Fruit fly (Drosophila melanogaster): ENCODE measurements around the gene mew.

The mew gene

DNA sequence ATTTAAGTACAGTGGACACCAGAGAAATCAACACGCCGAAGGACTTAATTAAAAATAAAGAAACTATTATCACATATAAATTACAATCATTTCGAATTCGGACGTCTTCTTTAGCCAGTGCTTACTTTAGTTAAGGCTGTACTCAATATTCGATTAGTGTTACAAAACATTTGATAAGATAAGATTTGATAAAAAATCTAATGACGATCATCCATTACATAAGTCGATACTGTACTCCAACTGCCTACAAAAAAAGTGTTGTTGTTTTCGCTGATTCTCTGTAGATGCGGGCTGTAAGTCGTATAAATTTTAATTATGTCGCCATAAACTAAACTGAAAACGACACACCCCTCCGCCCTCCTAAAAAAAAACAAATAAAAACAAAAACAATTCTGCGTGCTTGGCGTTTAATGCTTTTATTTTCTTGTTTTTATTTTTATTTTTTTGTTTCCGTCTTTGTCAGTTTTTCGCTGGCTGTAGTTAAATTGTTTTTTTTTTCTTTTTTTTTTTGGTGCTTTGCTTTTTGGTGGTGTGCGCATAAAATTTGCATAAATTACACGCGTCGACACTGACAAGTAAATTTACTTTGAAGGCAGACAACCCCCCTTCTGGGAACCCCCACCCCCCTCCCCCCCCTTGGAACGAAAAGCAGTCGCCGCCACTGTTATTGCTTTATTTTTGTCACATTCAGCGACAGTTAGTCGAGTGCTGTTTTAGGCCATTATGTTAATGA lies 23.4 kb downstream of the mew start (continued):
- TF ChIP-seq Eip74EF (GFP tag; optimal IDR thresholded peaks at IDR 0.05) (peak in 1 of 2 experiments; percentile 36), CG12299 (tag; optimal IDR thresholded peaks at IDR 0.05) (no peak), grau (tag; optimal IDR thresholded peaks at IDR 0.05) (peak; percentile 94), CG18619 (GFP tag; optimal IDR thresholded peaks at IDR 0.05) (no peak), crol (GFP tag; IDR thresholded peaks at IDR 0.05) (peak; percentile 91), ranshi (GFP tag; IDR thresholded peaks at IDR 0.05) (peak; percentile 31), CG2678 (tag; optimal IDR thresholded peaks at IDR 0.05) (peak; percentile 7)

DNA sequence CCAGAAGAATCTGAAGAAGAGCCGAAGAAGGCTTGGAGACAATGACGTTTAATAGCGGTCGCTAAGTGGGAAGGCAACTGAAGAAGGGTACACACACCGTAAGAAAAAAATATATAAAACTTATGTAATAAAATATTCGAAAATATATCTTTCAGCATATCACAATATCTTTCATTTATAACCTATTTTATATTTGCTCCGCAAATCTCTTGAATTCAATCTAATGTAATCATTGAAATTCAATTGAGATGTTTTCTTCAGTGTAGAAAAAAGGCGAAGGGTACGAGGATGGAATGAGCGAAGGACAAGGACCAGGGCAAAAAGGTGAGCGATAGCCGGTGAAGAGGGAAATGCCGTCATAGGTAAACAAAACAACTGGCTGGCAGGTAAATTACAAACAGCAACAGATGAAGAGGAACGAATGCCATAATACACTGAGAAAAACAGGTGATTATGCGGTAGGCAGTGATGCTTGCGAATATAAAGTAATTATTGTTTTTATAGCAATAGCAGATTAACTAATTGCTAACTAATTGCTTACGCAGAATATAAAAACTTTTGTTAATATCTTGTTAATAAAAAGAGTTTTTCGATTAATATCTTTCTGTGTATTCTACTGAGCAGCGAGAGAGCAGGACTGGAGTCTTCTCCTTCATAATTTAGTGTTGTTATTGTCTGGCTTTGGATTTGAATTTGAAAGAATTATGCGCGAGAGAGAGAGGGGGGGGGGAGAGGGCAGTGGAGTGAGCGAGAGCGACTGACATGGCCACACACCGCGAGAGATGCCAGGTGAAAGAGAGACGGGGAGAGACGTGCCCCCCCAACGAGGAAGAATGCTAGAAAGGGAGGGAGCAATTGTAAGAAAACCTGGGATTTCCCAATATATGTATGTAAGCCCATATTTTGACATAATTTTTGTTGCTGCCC lies 24.2 kb downstream of the mew start:
- TF ChIP-seq crol (GFP tag; IDR thresholded peaks at IDR 0.05) (peak; percentile 94), CG6791 (GFP tag; IDR thresholded peaks at IDR 0.05; ENCODE audit: partially characterized antibody) (no peak), jumu (GFP tag; optimal IDR thresholded peaks at IDR 0.05) (peak; percentile 88), Stat92E (GFP tag; optimal IDR thresholded peaks at IDR 0.05) (peak in 1 of 3 experiments; percentile 69), sug (tag; optimal IDR thresholded peaks at IDR 0.05) (peak; percentile 34), CG13624 (GFP tag; optimal IDR thresholded peaks at IDR 0.05) (peak; percentile 83), CG10431 (GFP tag; optimal IDR thresholded peaks at IDR 0.05) (peak; percentile 29), BEAF-32 (GFP tag; optimal IDR thresholded peaks at IDR 0.05) (no peak), fru (optimal IDR thresholded peaks at IDR 0.05) (no peak), Hmx (GFP tag; optimal IDR thresholded peaks at IDR 0.05) (peak; percentile 69), HLH3B (GFP tag; IDR thresholded peaks at IDR 0.05) (peak; percentile 74), trh (GFP tag; optimal IDR thresholded peaks at IDR 0.05) (peak; percentile 73), hkb (optimal IDR thresholded peaks at IDR 0.05) (no peak), hkb (GFP tag; IDR thresholded peaks at IDR 0.05) (peak; percentile 84), CG4617 (GFP tag; optimal IDR thresholded peaks at IDR 0.05; ENCODE audit: borderline replicate concordance) (peak; percentile 9), CG1647 (GFP tag; optimal IDR thresholded peaks at IDR 0.05) (peak; percentile 62), grau (tag; optimal IDR thresholded peaks at IDR 0.05) (peak; percentile 61), nom (GFP tag; optimal IDR thresholded peaks at IDR 0.05) (peak; percentile 92), CG31441 (GFP tag; IDR thresholded peaks at IDR 0.05) (peak; percentile 89), CG17328 (GFP tag; IDR thresholded peaks at IDR 0.05) (peak; percentile 90), Lim3 (GFP tag; IDR thresholded peaks at IDR 0.05) (no peak), CG18599 (GFP tag; optimal IDR thresholded peaks at IDR 0.05) (peak; percentile 73), org-1 (GFP tag; optimal IDR thresholded peaks at IDR 0.05) (peak; percentile 82), Ravus (GFP tag; IDR thresholded peaks at IDR 0.05) (peak; percentile 17), kah (GFP tag; optimal IDR thresholded peaks at IDR 0.05) (peak; percentile 43), ab (GFP tag; optimal IDR thresholded peaks at IDR 0.05) (peak; percentile 19), CG13424 (tag; optimal IDR thresholded peaks at IDR 0.05) (peak; percentile 83), CG12071 (GFP tag; optimal IDR thresholded peaks at IDR 0.05) (no peak), tll (GFP tag; optimal IDR thresholded peaks at IDR 0.05) (peak in 1 of 2 experiments; percentile 94), CG15601 (tag; optimal IDR thresholded peaks at IDR 0.05) (peak; percentile 81), Dad (GFP tag; optimal IDR thresholded peaks at IDR 0.05) (peak; percentile 87), Dp (GFP tag; optimal IDR thresholded peaks at IDR 0.05) (no peak), Abd-B (GFP tag; optimal IDR thresholded peaks at IDR 0.05) (peak; percentile 69), pnt (GFP tag; optimal IDR thresholded peaks at IDR 0.05) (peak; percentile 91), trem (tag; optimal IDR thresholded peaks at IDR 0.05) (peak; percentile 92), luna (GFP tag; optimal IDR thresholded peaks at IDR 0.05) (no peak), CG4707 (GFP tag; optimal IDR thresholded peaks at IDR 0.05) (peak; percentile 18), Chrac-16 (GFP tag; optimal IDR thresholded peaks at IDR 0.05) (peak; percentile 84), Scr (GFP tag; IDR thresholded peaks at IDR 0.05; ENCODE audit: partially characterized antibody) (no peak), Mes4 (GFP tag; optimal IDR thresholded peaks at IDR 0.05) (peak; percentile 72)
